Fruit fly (Drosophila melanogaster) Kc167 (cell line): ENCODE results near the gene Poxm.

Experiments
- Myc ChIP-seq: fragments of >200 bp; optimal IDR thresholded peaks from 2 replicates; lab custom pipeline; 2017; ENCODE audit warnings: missing external identifiers
- Sin3A ChIP-seq: fragments of >200 bp; optimal IDR thresholded peaks from 2 replicates; lab custom pipeline; 2018; ENCODE audit warnings: missing external identifiers
- h ChIP-seq: fragments of >200 bp; optimal IDR thresholded peaks from 3 replicates; lab custom pipeline; 2018; ENCODE audit warnings: missing external identifiers
- insv ChIP-seq: fragments of >200 bp; optimal IDR thresholded peaks from 3 replicates; lab custom pipeline; 2018; ENCODE audit warnings: missing external identifiers
- psq ChIP-seq: fragments of >200 bp; optimal IDR thresholded peaks from 2 replicates; lab custom pipeline; 2017; ENCODE audit warnings: missing external identifiers
- ttk ChIP-seq: sonication (Bioruptor generic); optimal IDR thresholded peaks from 2 replicates; lab custom pipeline; 2017; ENCODE audit warnings: missing external identifiers

Poxm gene

dm6 chr3R:8308515-8308959 lies 25.1 kb downstream of the Poxm start, which contains the start of gene tex:
Gene tex, minus strand, starts transcription at chr3R:8308645.
- no peak for TF ChIP-seq Myc (lab: Kevin White, UChicago)

dm6 chr3R:8307283-8307682 lies 26.3 kb downstream of the Poxm start:
- TF ChIP-seq Sin3A, result no peak
- TF ChIP-seq h (lab: Kevin White, UChicago), result no peak
- TF ChIP-seq ttk (lab: Kevin White, UChicago), result no peak

DNA sequence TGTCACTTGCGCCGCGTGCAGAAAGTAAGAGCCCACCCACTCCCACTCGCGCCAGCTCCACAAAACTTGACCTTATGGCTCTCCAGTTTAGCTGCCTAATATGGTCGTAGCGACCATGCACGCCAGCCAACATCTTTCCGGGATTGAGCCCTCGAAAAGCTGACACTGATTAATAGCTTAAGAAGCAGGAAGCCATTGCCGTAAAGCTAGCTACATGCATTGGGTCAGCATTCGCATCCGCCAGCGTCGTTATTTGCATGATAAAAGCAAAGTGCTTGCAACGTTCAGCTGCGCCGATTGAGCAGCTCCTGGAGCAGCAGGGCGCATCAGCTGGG lies 26.7 kb downstream of the Poxm start:
- TF ChIP-seq h (lab: Kevin White, UChicago), result no peak
- TF ChIP-seq Myc (lab: Kevin White, UChicago), result no peak
- TF ChIP-seq insv (lab: Kevin White, UChicago), result no peak
- no peak for TF ChIP-seq psq (lab: Kevin White, UChicago)
- no peak for TF ChIP-seq Sin3A
- no peak for TF ChIP-seq ttk (lab: Kevin White, UChicago)

DNA sequence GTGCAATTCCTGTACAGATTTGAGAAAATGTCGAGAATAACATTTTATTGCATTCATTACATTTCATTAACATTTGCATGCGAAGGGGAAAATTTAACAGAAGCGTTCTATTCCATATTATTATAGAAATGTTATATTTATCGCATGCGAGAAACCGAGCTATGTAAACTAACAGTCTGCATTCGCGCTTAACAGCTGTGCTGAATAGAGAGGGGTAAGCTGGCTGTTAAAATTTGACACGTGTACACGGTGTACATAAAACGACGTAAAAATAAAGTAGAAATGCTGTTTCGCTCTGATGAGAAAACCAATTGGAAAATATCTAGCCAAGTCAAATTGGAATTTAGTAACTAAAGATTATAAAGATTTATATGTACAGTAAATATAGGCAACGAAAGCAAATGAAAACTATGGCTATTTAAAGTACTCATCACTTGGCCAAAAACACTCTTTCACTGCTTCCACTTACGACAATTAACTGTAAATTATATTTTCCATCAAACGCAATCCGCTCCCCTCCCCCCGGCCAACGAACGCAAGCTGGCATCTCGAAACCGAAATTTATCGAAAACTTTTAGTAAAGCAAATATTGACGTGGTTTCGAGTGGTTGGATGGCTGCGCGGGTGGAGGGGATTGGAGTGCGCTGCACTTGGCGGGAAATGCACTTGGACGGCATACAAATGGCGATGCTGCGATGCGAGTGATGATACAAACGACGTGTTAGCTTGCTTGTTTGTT lies 27.2 kb downstream of the Poxm start:
- TF ChIP-seq Sin3A, result no peak

dm6 chr3R:8305110-8305509 lies 28.5 kb downstream of the Poxm start, which contains the start of gene Sgt1:
Gene Sgt1, minus strand, starts transcription at chr3R:8305274.
- TF ChIP-seq ttk (lab: Kevin White, UChicago) (no peak), psq (lab: Kevin White, UChicago) (no peak), Sin3A (no peak), Myc (lab: Kevin White, UChicago) (no peak), h (lab: Kevin White, UChicago) (no peak), insv (lab: Kevin White, UChicago) (no peak)

DNA sequence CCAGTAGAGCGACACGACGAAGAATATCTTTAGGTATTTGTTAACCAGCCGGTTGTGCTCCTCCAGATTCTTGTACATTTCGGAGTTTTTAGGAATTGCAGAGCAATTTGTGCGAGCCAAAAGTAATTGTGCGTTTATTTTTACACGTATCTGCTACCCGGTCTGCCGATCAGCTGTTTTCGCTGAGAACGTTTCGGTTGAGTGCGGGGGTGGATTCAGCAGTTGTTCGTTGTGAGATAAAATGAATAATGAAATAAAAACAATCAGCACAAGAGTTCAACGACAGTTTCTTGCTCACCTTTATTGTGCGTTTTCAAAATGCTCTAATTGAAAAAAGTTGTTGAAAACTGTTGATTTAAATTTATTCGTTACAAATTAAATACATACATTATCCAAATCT lies 29.7 kb downstream of the Poxm start, which contains the start of gene nac:
TSS of gene nac (minus strand) at position 176 of the 400 bp plus-strand sequence.
- TF ChIP-seq Myc (lab: Kevin White, UChicago) (no peak), Sin3A (no peak), insv (lab: Kevin White, UChicago) (no peak), h (lab: Kevin White, UChicago) (no peak), ttk (lab: Kevin White, UChicago) (no peak), psq (lab: Kevin White, UChicago) (no peak)

- TF ChIP-seq h (lab: Kevin White, UChicago), result no peak
- no peak for TF ChIP-seq psq (lab: Kevin White, UChicago)
- TF ChIP-seq ttk (lab: Kevin White, UChicago), result no peak
- no peak for TF ChIP-seq Myc (lab: Kevin White, UChicago)
- no peak for TF ChIP-seq insv (lab: Kevin White, UChicago)
- no peak for TF ChIP-seq Sin3A
Measured at dm6 chr3R:8300928-8301752, 32.5 kb downstream of the Poxm start, which contains the start of the genes CG9626 and mRpL1. Gene CG9626, minus strand, starts transcription at chr3R:8300978. Gene mRpL1, plus strand, starts transcription at chr3R:8301440.

DNA sequence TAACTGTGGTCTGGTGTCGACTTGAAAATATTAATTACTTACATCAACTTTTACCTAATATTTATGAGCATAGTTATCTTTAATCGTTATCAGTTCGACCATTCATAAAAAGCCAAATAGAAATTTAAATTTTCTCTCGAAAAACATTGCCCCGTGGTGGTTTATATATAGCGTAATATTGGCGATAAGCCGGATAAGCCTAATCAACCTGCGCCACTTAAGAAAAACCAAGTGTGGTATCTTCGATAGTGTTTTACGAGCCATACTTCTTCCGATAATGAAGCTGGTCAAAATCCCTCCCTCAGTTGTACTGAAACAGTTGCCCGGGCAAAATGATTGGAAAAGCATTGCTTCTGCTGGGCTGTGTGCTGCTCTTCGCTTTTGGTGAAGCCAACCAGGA lies 41.6 kb downstream of the Poxm start, which contains the start of gene CG31463:
TSS of gene CG31463 (plus strand) at position 302 of the 400 bp plus-strand sequence.
- TF ChIP-seq ttk (lab: Kevin White, UChicago) (no peak), Sin3A (no peak), Myc (lab: Kevin White, UChicago) (no peak), psq (lab: Kevin White, UChicago) (no peak), insv (lab: Kevin White, UChicago) (no peak), h (lab: Kevin White, UChicago) (no peak)

- TF ChIP-seq h (lab: Kevin White, UChicago), result no peak
- no peak for TF ChIP-seq Sin3A
- TF ChIP-seq psq (lab: Kevin White, UChicago), result no peak
- no peak for TF ChIP-seq Myc (lab: Kevin White, UChicago)
- no peak for TF ChIP-seq insv (lab: Kevin White, UChicago)
- no peak for TF ChIP-seq ttk (lab: Kevin White, UChicago)
Measured at dm6 chr3R:8290940-8291339, 42.7 kb downstream of the Poxm start, which contains the start of gene CG31464. Gene CG31464, plus strand, starts transcription at chr3R:8291240.

DNA sequence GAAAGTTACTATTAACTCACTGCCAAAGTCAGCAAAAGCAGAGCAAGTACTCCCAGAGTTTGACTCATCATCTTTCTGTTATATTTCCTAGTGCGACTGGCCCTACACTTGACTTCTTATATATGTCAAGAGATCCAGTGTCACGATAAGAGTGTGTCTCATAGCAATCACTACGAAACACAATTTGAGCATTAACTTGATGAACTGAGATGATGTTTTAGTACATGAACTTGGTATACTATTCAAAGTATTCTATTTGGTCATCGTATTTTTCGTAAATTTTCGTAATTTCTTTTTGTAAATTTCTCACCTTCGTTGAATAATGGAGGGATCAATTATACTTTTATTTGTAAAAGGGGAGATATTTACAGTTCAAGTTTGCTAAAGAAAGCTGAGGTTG lies 43.1 kb downstream of the Poxm start, which contains the start of gene CG11672:
TSS of gene CG11672 (minus strand) at position 101 of the 400 bp plus-strand sequence.
- TF ChIP-seq Myc (lab: Kevin White, UChicago) (no peak), h (lab: Kevin White, UChicago) (no peak), ttk (lab: Kevin White, UChicago) (no peak), psq (lab: Kevin White, UChicago) (no peak), Sin3A (no peak), insv (lab: Kevin White, UChicago) (no peak)

DNA sequence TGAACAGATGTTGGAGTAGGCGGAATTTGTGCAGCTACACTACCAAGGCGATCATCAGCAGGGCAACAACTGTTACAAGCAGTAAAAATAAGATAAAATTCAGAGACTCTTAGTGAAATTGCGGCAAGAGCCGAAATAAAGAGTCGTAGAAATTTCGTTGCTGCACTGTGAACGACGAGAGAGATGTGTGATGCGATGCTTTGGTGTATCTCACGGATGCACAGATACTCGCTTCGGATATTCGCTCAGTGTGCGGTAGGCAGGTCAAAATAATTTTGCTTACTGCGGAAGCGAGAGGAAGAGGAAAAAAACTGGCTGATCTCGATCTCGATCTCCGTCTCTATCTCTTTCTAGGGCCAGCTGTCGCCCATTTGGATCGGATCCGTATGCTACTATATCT lies 44.8 kb downstream of the Poxm start:
- TF ChIP-seq Sin3A, result no peak
- no peak for TF ChIP-seq h (lab: Kevin White, UChicago)
- no peak for TF ChIP-seq psq (lab: Kevin White, UChicago)
- TF ChIP-seq Myc (lab: Kevin White, UChicago), result no peak
- no peak for TF ChIP-seq ttk (lab: Kevin White, UChicago)

DNA sequence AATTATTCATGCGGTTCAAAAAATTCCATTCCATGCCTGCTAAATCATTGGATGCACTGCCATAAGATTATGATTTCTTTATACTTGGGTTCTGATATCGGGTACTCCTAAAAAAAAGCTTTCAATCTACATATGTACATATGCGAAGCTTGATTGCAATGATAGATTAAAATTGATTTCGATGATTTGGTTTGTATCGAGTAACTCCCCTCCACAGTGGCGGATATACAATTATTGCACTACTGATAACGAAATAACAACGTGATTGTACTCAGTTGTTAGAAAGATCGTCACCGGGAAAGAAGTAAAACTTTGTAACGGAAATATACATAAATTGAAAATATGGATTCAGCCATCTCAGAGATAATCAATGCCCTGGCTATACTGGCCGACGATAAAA lies 45.9 kb downstream of the Poxm start, which contains the start of gene Nazo:
TSS of gene Nazo (plus strand) at position 180 of the 400 bp plus-strand sequence.
- no peak for TF ChIP-seq Sin3A
- no peak for TF ChIP-seq Myc (lab: Kevin White, UChicago)
- TF ChIP-seq psq (lab: Kevin White, UChicago), result no peak
- TF ChIP-seq ttk (lab: Kevin White, UChicago), result no peak
- TF ChIP-seq h (lab: Kevin White, UChicago), result no peak
- TF ChIP-seq insv (lab: Kevin White, UChicago), result no peak
